Fruit fly (Drosophila melanogaster): ENCODE data around the gene Xe7.

dm6 chr3R:5633437-5633836 lies 35.7 kb downstream of the Xe7 start, which contains the start of gene CG12171:
- TF ChIP-seq CTCF (optimal IDR thresholded peaks at IDR 0.05) (no peak), CG8478 (optimal IDR thresholded peaks at IDR 0.05) (no peak)
